Fruit fly (Drosophila melanogaster) whole organism, embryonic: Measurements from ENCODE around the gene Gr5a.
A peak's percentile ranks its signal among the peaks of the same experiment; 100 is the strongest.

Experiments
- CG1024 ChIP-seq: fragments of 200-800 bp; sonication (Bioruptor generic); IDR thresholded peaks from 2 replicates; pipeline ENCODE4 v1.3.6; 2022; ENCODE audit warnings: missing biosample characterization, missing genetic modification characterization
- CG10565 ChIP-seq: fragments of 200-800 bp; sonication (Bioruptor generic); optimal IDR thresholded peaks from 3 replicates; lab custom pipeline; 2016; ENCODE audit warnings: missing biosample characterization, mild to moderate bottlenecking, missing genetic modification characterization
- CG10959 ChIP-seq: fragments of 200-800 bp; sonication (Bioruptor generic); IDR thresholded peaks from 2 replicates; pipeline ENCODE4 v1.3.6; 2022; ENCODE audit warnings: missing biosample characterization, missing genetic modification characterization
- CG11085 ChIP-seq: fragments of 200-800 bp; sonication (Bioruptor generic); IDR thresholded peaks from 2 replicates; pipeline ENCODE4 v1.3.6; 2022; ENCODE audit warnings: missing biosample characterization, missing genetic modification characterization
- CG11456 ChIP-seq: fragments of 200-800 bp; sonication (Bioruptor generic); IDR thresholded peaks from 3 replicates; pipeline ENCODE4 v1.3.6; 2022; ENCODE audit warnings: missing biosample characterization, missing genetic modification characterization
- CG12219 ChIP-seq: fragments of 200-800 bp; sonication (Bioruptor generic); optimal IDR thresholded peaks from 3 replicates; lab custom pipeline; 2018; ENCODE audit warnings: missing biosample characterization, mild to moderate bottlenecking, missing genetic modification characterization
- CG13894 ChIP-seq: fragments of 200-800 bp; sonication (Bioruptor generic); optimal IDR thresholded peaks from 3 replicates; lab custom pipeline; 2018; ENCODE audit warnings: missing biosample characterization, mild to moderate bottlenecking, missing genetic modification characterization, moderate library complexity
- CG15269 ChIP-seq: fragments of 200-800 bp; sonication (Bioruptor generic); optimal IDR thresholded peaks from 2 replicates; lab custom pipeline; 2018; ENCODE audit warnings: missing biosample characterization, mild to moderate bottlenecking, missing genetic modification characterization, moderate library complexity
- CG16815 ChIP-seq: fragments of 200-800 bp; sonication (Bioruptor generic); optimal IDR thresholded peaks from 3 replicates; lab custom pipeline; 2017; ENCODE audit warnings: missing biosample characterization, mild to moderate bottlenecking, missing genetic modification characterization
- CG17359 ChIP-seq: fragments of 200-800 bp; sonication (Bioruptor generic); optimal IDR thresholded peaks from 3 replicates; lab custom pipeline; 2018; ENCODE audit warnings: missing biosample characterization, mild to moderate bottlenecking, missing genetic modification characterization, moderate library complexity
- CG18599 ChIP-seq: fragments of 200-800 bp; sonication (Bioruptor generic); optimal IDR thresholded peaks from 3 replicates; lab custom pipeline; 2017; ENCODE audit warnings: missing biosample characterization, missing genetic modification characterization, mild to moderate bottlenecking, moderate library complexity, missing genetic modification reagents
- CG32767 ChIP-seq: fragments of 200-800 bp; sonication (Bioruptor generic); IDR thresholded peaks from 2 replicates; pipeline ENCODE4 v1.3.6; 2022; ENCODE audit warnings: missing biosample characterization, missing genetic modification characterization
- CG3407 ChIP-seq: fragments of 200-800 bp; sonication (Bioruptor generic); optimal IDR thresholded peaks from 2 replicates; lab custom pipeline; 2018; ENCODE audit warnings: missing biosample characterization, mild to moderate bottlenecking, missing genetic modification characterization
- CG4707 ChIP-seq: fragments of 200-800 bp; sonication (Bioruptor generic); optimal IDR thresholded peaks from 2 replicates; lab custom pipeline; 2018; ENCODE audit warnings: missing biosample characterization, mild to moderate bottlenecking, missing genetic modification characterization, moderate library complexity
- CG6683 ChIP-seq: fragments of 200-800 bp; sonication (Bioruptor generic); optimal IDR thresholded peaks from 2 replicates; lab custom pipeline; 2017; ENCODE audit warnings: missing biosample characterization, mild to moderate bottlenecking, missing genetic modification characterization, missing genetic modification reagents
- CG7372 ChIP-seq: fragments of 200-800 bp; sonication (Bioruptor generic); IDR thresholded peaks from 2 replicates; pipeline ENCODE4 v1.3.6; 2022; ENCODE audit warnings: missing biosample characterization, missing genetic modification characterization
- CG8089 ChIP-seq: fragments of 200-800 bp; sonication (Bioruptor generic); optimal IDR thresholded peaks from 3 replicates; lab custom pipeline; 2016; ENCODE audit warnings: missing biosample characterization, missing genetic modification characterization
- CG8281 ChIP-seq: fragments of 200-800 bp; sonication (Bioruptor generic); optimal IDR thresholded peaks from 2 replicates; lab custom pipeline; 2018; ENCODE audit warnings: missing biosample characterization, mild to moderate bottlenecking, missing genetic modification characterization, moderate library complexity
- CoRest ChIP-seq: fragments of 200-800 bp; sonication (Bioruptor generic); optimal IDR thresholded peaks from 3 replicates; lab custom pipeline; 2018; ENCODE audit warnings: missing biosample characterization, mild to moderate bottlenecking, missing genetic modification characterization, moderate library complexity
- Ets65A ChIP-seq: fragments of 200-800 bp; sonication (Bioruptor generic); peaks from one replicate; lab custom pipeline; 2016; ENCODE audit warnings: missing biosample characterization, missing genetic modification characterization
- GATAe ChIP-seq: fragments of 200-800 bp; sonication (Bioruptor generic); conservative IDR thresholded peaks from 2 replicates; pipeline ENCODE4 v1.3.6; 2022; ENCODE audit warnings: missing biosample characterization, missing genetic modification characterization
- HmgZ ChIP-seq: fragments of 200-800 bp; sonication (Bioruptor generic); optimal IDR thresholded peaks from 2 replicates; lab custom pipeline; 2018; ENCODE audit warnings: missing biosample characterization, mild to moderate bottlenecking, missing genetic modification characterization
- MBD-R2 ChIP-seq: fragments of 200-800 bp; sonication (Bioruptor generic); IDR thresholded peaks from 2 replicates; pipeline ENCODE4 v1.3.6; 2022; ENCODE audit warnings: missing biosample characterization, missing genetic modification characterization
- MESR4 ChIP-seq: fragments of 200-800 bp; sonication (Bioruptor generic); optimal IDR thresholded peaks from 2 replicates; lab custom pipeline; 2018; ENCODE audit warnings: missing biosample characterization, mild to moderate bottlenecking, missing genetic modification characterization, moderate library complexity
- Meics ChIP-seq: fragments of 200-800 bp; sonication (Bioruptor generic); optimal IDR thresholded peaks from 2 replicates; lab custom pipeline; 2017; ENCODE audit warnings: missing biosample characterization, mild to moderate bottlenecking, missing genetic modification characterization
- NK7.1 ChIP-seq: fragments of 200-800 bp; sonication (Bioruptor generic); optimal IDR thresholded peaks from 3 replicates; lab custom pipeline; 2016; ENCODE audit warnings: missing biosample characterization, missing genetic modification characterization
- Poxn ChIP-seq: fragments of 200-800 bp; sonication (Bioruptor generic); IDR thresholded peaks from 2 replicates; pipeline ENCODE4 v1.3.6; 2022; ENCODE audit warnings: missing biosample characterization, missing genetic modification characterization
- Rfx ChIP-seq: fragments of 200-800 bp; sonication (Bioruptor generic); IDR thresholded peaks from 2 replicates; pipeline ENCODE4 v1.3.6; 2022; ENCODE audit warnings: missing biosample characterization, missing genetic modification characterization
- Spps ChIP-seq: fragments of 200-800 bp; sonication (Bioruptor generic); optimal IDR thresholded peaks from 2 replicates; lab custom pipeline; 2018; ENCODE audit warnings: missing biosample characterization, mild to moderate bottlenecking, missing genetic modification characterization
- amos ChIP-seq: fragments of 200-800 bp; sonication (Bioruptor generic); IDR thresholded peaks from 2 replicates; pipeline ENCODE4 v1.3.6; 2022; ENCODE audit warnings: missing biosample characterization, missing genetic modification characterization; ENCODE audit not compliant: partially characterized antibody
- chinmo ChIP-seq: fragments of 200-800 bp; sonication (Bioruptor generic); IDR thresholded peaks from 4 replicates; pipeline ENCODE4 v1.3.6; 2022; ENCODE audit warnings: missing biosample characterization, missing genetic modification characterization; ENCODE audit not compliant: partially characterized antibody
- ci ChIP-seq: fragments of 200-800 bp; sonication (Bioruptor generic); IDR thresholded peaks from 3 replicates; pipeline ENCODE4 v1.3.6; 2022; ENCODE audit warnings: missing biosample characterization, missing genetic modification characterization
- corto ChIP-seq: fragments of 200-800 bp; sonication (Bioruptor generic); optimal IDR thresholded peaks from 2 replicates; lab custom pipeline; 2016; ENCODE audit warnings: missing biosample characterization, mild to moderate bottlenecking, missing genetic modification characterization, moderate library complexity
- crp ChIP-seq, 2 experiments: fragments of 200-800 bp; sonication (Bioruptor generic); optimal IDR thresholded peaks; 2 replicates in 1 of 2; 3 replicates in 1 of 2; lab custom pipeline; 2017; ENCODE audit warnings: missing biosample characterization in 2 of 2, missing genetic modification characterization in 2 of 2, mild to moderate bottlenecking in 1 of 2, moderate library complexity in 1 of 2
- da ChIP-seq: fragments of 200-800 bp; sonication (Bioruptor generic); optimal IDR thresholded peaks from 2 replicates; lab custom pipeline; 2016; ENCODE audit warnings: missing biosample characterization, missing genetic modification characterization
- dmrt99B ChIP-seq: fragments of 200-800 bp; sonication (Bioruptor generic); optimal IDR thresholded peaks from 2 replicates; lab custom pipeline; 2018; ENCODE audit warnings: missing biosample characterization, mild to moderate bottlenecking, missing genetic modification characterization, moderate library complexity
- fd96Cb ChIP-seq: fragments of 200-800 bp; sonication (Bioruptor generic); optimal IDR thresholded peaks from 2 replicates; lab custom pipeline; 2018; ENCODE audit warnings: missing biosample characterization, mild to moderate bottlenecking, missing genetic modification characterization, moderate library complexity
- ftz-f1 ChIP-seq: fragments of 200-800 bp; sonication (Bioruptor generic); optimal IDR thresholded peaks from 2 replicates; lab custom pipeline; 2016; ENCODE audit warnings: missing biosample characterization, missing genetic modification characterization
- ham ChIP-seq: fragments of 200-800 bp; sonication (Bioruptor generic); IDR thresholded peaks from 2 replicates; pipeline ENCODE4 v1.3.6; 2022; ENCODE audit warnings: missing biosample characterization, missing genetic modification characterization
- kni ChIP-seq: fragments of 200-800 bp; sonication (Bioruptor generic); optimal IDR thresholded peaks from 3 replicates; lab custom pipeline; 2017; ENCODE audit warnings: mild to moderate bottlenecking, missing biosample characterization, missing genetic modification reagents, missing genetic modification characterization
- mld ChIP-seq: fragments of 200-800 bp; sonication (Bioruptor generic); IDR thresholded peaks from 3 replicates; pipeline ENCODE4 v1.3.6; 2022; ENCODE audit warnings: missing biosample characterization, missing genetic modification characterization; ENCODE audit not compliant: partially characterized antibody
- nerfin-1 ChIP-seq: fragments of 200-800 bp; sonication (Bioruptor generic); optimal IDR thresholded peaks from 3 replicates; lab custom pipeline; 2019; ENCODE audit warnings: missing biosample characterization, mild to moderate bottlenecking, missing genetic modification characterization, moderate library complexity
- org-1 ChIP-seq: fragments of 200-800 bp; sonication (Bioruptor generic); optimal IDR thresholded peaks from 2 replicates; lab custom pipeline; 2017; ENCODE audit warnings: missing biosample characterization, missing genetic modification characterization
- pho ChIP-seq: fragments of 200-800 bp; sonication (Bioruptor generic); optimal IDR thresholded peaks from 2 replicates; lab custom pipeline; 2016; ENCODE audit warnings: missing biosample characterization, missing genetic modification characterization
- sr ChIP-seq: fragments of 200-800 bp; sonication (Bioruptor generic); IDR thresholded peaks from 3 replicates; pipeline ENCODE4 v1.3.6; 2022; ENCODE audit warnings: missing biosample characterization, missing genetic modification characterization
- sug ChIP-seq: fragments of 200-800 bp; optimal IDR thresholded peaks from 2 replicates; lab custom pipeline; 2019; ENCODE audit warnings: missing biosample characterization, mild to moderate bottlenecking, missing genetic modification characterization, moderate library complexity
- tin ChIP-seq: fragments of 200-800 bp; sonication (Bioruptor generic); optimal IDR thresholded peaks from 3 replicates; lab custom pipeline; 2016; ENCODE audit warnings: missing biosample characterization, missing genetic modification characterization
- tup ChIP-seq: fragments of 200-800 bp; sonication (Bioruptor generic); optimal IDR thresholded peaks from 2 replicates; lab custom pipeline; 2016; ENCODE audit warnings: missing biosample characterization, mild to moderate bottlenecking, missing genetic modification characterization, moderate library complexity
- wdn ChIP-seq: fragments of 200-800 bp; sonication (Bioruptor generic); IDR thresholded peaks from 2 replicates; pipeline ENCODE4 v1.3.6; 2022; ENCODE audit warnings: missing biosample characterization, missing genetic modification characterization
- z ChIP-seq: fragments of 200-800 bp; sonication (Bioruptor generic); IDR thresholded peaks from 3 replicates; pipeline ENCODE4 v1.3.6; 2022; ENCODE audit warnings: missing biosample characterization, missing genetic modification characterization
- zfh2 ChIP-seq: fragments of 200-800 bp; sonication (Bioruptor generic); optimal IDR thresholded peaks from 2 replicates; lab custom pipeline; 2016; ENCODE audit warnings: missing biosample characterization, missing genetic modification characterization

Gene Gr5a

DNA sequence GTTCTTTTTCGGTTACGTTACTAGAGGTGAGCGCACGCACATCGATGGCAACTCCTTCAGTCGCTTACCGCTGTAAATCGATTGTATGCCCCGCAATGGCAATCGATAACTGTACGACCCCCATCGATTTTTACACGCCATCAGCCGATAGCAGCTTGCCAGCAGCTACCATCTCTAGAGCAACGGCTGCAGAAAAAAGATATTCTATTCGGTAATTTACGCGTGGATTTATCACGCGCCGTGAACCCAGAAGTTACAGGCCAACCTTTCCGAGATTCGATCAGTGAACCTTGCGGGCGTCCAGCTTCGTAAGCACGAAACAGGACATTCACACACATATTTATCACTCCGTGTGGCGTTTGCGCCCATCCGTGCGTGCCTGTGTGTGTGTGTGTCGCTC, 14.5 kb upstream of the Gr5a start, which contains the start of the genes Sirt4 and CG4119 (continued):
- TF ChIP-seq CG4707 (GFP tag; lab: Kevin White, UChicago) (no peak), ci (GFP tag; lab: Robert Waterston, UW) (no peak), CG8281 (tag; lab: Kevin White, UChicago) (no peak), ftz-f1 (GFP tag; lab: Kevin White, UChicago) (no peak), CoRest (tag; lab: Kevin White, UChicago) (peak; percentile 14), wdn (GFP tag; lab: Robert Waterston, UW) (no peak), z (GFP tag; lab: Robert Waterston, UW) (no peak), CG18599 (GFP tag; lab: Kevin White, UChicago) (no peak), CG6683 (GFP tag; lab: Kevin White, UChicago) (no peak), zfh2 (peak; percentile 19), corto (GFP tag; lab: Kevin White, UChicago) (no peak), MESR4 (GFP tag; lab: Kevin White, UChicago) (peak; percentile 92), sr (GFP tag; lab: Robert Waterston, UW) (no peak), NK7.1 (GFP tag; lab: Kevin White, UChicago) (no peak), Rfx (GFP tag; lab: Robert Waterston, UW) (peak; percentile 62), mld (GFP tag; lab: Robert Waterston, UW) (peak; percentile 98), tup (GFP tag; lab: Kevin White, UChicago) (no peak), org-1 (GFP tag; lab: Kevin White, UChicago) (no peak), crp (GFP tag; optimal IDR thresholded peaks at IDR 0.05; lab: Kevin White, UChicago) (peak in 1 of 2 experiments; percentile 44), dmrt99B (tag; lab: Kevin White, UChicago) (no peak), CG15269 (no peak), chinmo (GFP tag; lab: Robert Waterston, UW) (peak; percentile 91; the same call in 3 of the 4 replicates), da (GFP tag; lab: Kevin White, UChicago) (no peak), GATAe (no peak), CG12219 (GFP tag; lab: Kevin White, UChicago) (no peak), Spps (tag; lab: Kevin White, UChicago) (no peak), CG3407 (GFP tag; lab: Kevin White, UChicago) (no peak), MBD-R2 (GFP tag; lab: Robert Waterston, UW) (peak; percentile 96), kni (GFP tag; lab: Kevin White, UChicago) (no peak), CG16815 (GFP tag; lab: Kevin White, UChicago) (no peak), CG8089 (GFP tag; lab: Kevin White, UChicago) (no peak), fd96Cb (no peak), sug (tag; lab: Kevin White, UChicago) (peak; percentile 63), Poxn (GFP tag; lab: Robert Waterston, UW) (no peak), Ets65A (GFP tag; lab: Kevin White, UChicago) (peak; percentile 33), CG13894 (tag; lab: Kevin White, UChicago) (peak; percentile 20), CG7372 (no peak; the same call in 1 of the 2 replicates), Meics (GFP tag; lab: Kevin White, UChicago) (no peak), amos (GFP tag; lab: Robert Waterston, UW) (peak; percentile 98), ham (no peak), HmgZ (tag; lab: Kevin White, UChicago) (peak; percentile 41), tin (GFP tag; lab: Kevin White, UChicago) (peak; percentile 21), CG32767 (0 out of 2 replicates have a peak, but pooled peaks have one; percentile 21), pho (no peak), CG11085 (GFP tag; lab: Robert Waterston, UW) (no peak), CG11456 (GFP tag; lab: Robert Waterston, UW) (peak; percentile 65; the same call in 1 of the 3 replicates), CG10565 (GFP tag; lab: Kevin White, UChicago) (no peak), nerfin-1 (peak; percentile 31), CG1024 (GFP tag; lab: Robert Waterston, UW) (no peak), CG10959 (no peak), CG17359 (tag; lab: Kevin White, UChicago) (no peak)
